Fruit fly (Drosophila melanogaster): ENCODE measurements around the gene inaF-D.

Gene inaF-D

DNA sequence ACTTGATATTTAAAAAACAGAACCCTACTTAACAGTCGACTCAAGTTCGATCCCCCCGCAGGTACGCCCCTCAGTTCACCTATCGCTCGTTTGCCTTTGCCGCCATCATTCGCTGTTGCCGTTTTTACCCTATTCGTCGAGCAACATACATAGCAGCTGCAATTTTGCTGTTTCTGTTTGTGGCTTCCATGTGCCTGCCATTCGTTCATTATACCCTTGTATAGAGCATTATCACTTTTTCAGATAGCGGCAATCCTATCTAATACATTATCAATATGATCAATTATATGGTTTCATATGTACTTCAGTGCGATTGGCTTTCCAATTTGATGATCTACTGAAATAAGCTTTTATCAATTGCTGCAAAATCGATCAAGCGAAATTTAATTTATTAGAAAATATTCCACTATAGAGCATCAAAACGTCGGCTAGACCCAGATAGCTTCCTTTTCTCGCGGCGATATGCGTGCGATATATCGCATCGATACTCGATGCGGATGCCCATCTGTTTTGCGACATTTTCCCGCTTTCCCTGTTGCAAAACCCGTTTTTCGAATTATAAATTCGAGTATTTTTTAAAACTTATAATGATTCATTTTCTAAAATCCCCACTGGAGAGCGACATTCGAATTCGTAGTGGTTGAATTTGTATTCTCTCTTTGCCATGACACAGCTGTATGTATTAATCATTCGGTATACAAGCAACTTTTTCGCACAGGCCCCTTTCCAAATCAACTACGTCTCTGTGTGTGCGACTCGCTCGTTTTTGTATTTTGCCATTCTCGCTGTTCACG lies 12.8 kb downstream of the inaF-D start:
- TF ChIP-seq CTCF (optimal IDR thresholded peaks at IDR 0.05), result no peak
- no peak for TF ChIP-seq CG8478 (optimal IDR thresholded peaks at IDR 0.05)

- TF ChIP-seq CG8478 (optimal IDR thresholded peaks at IDR 0.05) (no peak), CTCF (optimal IDR thresholded peaks at IDR 0.05) (no peak)
These were observed 13.6 kb downstream of the inaF-D start, which contains the start of gene Amun for dm6 chrX:11715263-11715659. Gene Amun, minus strand, starts transcription at chrX:11715565.

dm6 chrX:11714529-11715262 lies 14.2 kb downstream of the inaF-D start:
- TF ChIP-seq CG8478 (optimal IDR thresholded peaks at IDR 0.05), result no peak
- peak; percentile 48 to 63 for TF ChIP-seq CTCF (optimal IDR thresholded peaks at IDR 0.05)

DNA sequence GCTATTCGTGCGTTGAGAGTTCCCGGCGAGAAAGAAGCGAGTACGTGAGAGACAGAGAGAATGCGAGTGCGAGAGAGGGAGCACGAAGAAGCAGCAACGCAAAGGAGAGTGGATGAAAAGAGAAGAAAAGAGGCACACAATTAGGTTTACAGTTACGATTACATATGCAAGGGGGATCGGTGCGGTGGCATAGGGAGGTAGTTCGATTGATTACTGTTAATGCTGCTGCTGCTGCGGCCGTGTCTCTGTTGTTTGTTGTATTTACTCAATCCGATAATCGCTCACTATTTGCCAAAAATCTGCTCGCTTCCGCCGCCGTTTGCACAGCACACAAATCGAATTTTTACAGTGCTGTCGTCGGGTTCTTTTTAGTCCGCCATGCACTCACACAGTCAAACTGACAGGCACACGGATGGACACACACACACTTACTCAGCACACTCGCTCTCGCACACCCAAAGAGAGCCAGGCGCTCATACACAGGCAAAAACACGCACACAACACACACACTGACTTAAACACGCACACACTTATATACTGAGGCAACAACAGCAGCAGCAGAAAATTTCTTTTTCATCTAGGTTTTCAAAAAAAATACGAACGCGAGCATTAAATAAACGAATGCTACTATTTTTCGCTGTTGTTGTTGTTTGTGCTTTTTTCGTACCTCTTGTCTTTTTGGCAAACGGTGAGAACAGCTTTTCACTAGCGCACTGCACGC lies 14.9 kb downstream of the inaF-D start:
- TF ChIP-seq CG8478 (optimal IDR thresholded peaks at IDR 0.05), result no peak
- no peak for TF ChIP-seq CTCF (optimal IDR thresholded peaks at IDR 0.05)

- TF ChIP-seq CTCF (optimal IDR thresholded peaks at IDR 0.05) (peak in 1 of 2 experiments; percentile 43), CG8478 (optimal IDR thresholded peaks at IDR 0.05) (no peak)
These were observed 18.8 kb downstream of the inaF-D start, which contains the start of gene FucT6 for dm6 chrX:11709799-11710720. Gene FucT6, minus strand, starts transcription at chrX:11709951.

- TF ChIP-seq CTCF (optimal IDR thresholded peaks at IDR 0.05), result no peak
- no peak for TF ChIP-seq CG8478 (optimal IDR thresholded peaks at IDR 0.05)
These were observed 23.8 kb downstream of the inaF-D start, which contains the start of gene CG2444 for dm6 chrX:11704929-11705612. Gene CG2444, minus strand, starts transcription at chrX:11705300.

- no peak for TF ChIP-seq CG8478 (optimal IDR thresholded peaks at IDR 0.05)
- no peak for TF ChIP-seq CTCF (optimal IDR thresholded peaks at IDR 0.05)
These were observed 28.1 kb downstream of the inaF-D start for dm6 chrX:11700765-11701164.

DNA sequence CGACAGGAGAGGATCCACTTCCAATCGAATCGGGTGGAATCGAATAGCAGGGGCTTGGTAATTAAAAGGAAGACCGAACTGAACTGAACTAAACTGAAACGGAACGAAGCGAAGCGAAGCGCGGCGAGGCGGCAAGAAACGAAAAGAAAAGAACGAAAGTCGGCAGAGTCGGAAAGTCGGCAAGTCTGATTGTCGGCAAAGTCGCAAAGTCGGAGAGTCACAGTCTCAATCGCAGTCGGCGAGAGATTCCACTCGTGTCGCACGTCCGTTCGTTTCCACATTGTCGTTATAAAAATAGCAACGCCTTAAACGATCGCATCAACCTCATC lies 33.1 kb downstream of the inaF-D start:
- TF ChIP-seq CTCF (optimal IDR thresholded peaks at IDR 0.05) (no peak), CG8478 (optimal IDR thresholded peaks at IDR 0.05) (no peak)

dm6 chrX:11694959-11695882 lies 33.7 kb downstream of the inaF-D start, which contains the start of gene PhKgamma:
Gene PhKgamma, plus strand, starts transcription at chrX:11695137.
- TF ChIP-seq CTCF (optimal IDR thresholded peaks at IDR 0.05) (peak; percentile 64 to 78), CG8478 (optimal IDR thresholded peaks at IDR 0.05) (no peak)

DNA sequence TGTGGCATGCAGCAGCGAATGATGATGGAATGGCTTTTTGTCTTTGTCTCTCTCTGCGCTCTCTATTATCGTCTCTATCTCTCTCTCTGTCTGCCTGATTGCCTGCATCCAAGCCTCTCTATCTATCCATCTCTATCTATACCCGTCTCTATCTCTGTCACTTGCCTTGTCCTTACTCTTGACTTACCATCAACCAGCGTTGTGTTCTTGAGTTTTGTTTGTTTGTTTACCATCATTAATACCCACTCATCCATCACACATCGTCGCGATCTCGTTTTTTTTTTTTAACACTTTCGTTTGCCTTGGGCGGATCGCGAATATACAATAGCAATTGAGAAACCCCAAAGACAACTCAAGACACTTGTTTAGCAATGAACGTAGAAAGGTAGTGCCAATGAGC lies 39.2 kb downstream of the inaF-D start:
- TF ChIP-seq CTCF (optimal IDR thresholded peaks at IDR 0.05), result no peak
- no peak for TF ChIP-seq CG8478 (optimal IDR thresholded peaks at IDR 0.05)

DNA sequence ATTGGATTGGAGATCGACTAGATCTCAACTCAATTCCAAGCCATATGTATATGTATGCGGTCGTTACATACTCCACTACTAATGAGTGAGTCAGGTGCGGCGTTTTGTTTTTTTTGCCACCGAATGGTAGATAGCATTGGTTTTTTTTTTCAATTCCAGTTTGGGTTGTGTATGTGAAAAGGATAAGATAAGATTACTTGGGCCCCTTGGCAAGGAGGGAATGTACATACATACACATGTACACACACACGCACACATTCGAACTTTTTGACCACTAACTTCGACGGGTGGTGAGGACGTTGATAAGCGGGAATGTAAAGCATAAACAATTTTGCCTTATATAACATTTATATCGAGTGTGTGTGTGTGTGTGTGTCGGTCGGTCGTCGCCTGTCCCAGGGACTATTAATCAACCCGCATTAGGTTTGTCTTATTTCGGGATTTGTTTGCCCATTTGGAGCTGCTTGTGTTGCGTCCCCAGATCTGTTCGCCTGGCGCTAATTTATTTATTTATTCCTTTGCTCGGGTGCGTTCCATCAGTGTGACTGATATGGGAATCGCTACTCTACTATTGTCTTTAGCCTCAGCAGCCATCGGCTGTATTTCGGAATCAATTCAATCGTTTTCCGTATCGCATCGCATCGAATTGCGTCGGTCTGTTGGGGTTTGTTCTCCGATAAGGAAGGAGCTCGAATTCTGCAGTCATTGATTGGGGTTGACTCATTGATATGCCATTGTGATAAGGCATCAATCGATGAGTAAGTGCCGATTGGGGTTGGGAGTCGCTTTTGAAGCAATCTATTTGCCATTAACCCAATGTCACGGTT lies 41.0 kb downstream of the inaF-D start:
- TF ChIP-seq CTCF (optimal IDR thresholded peaks at IDR 0.05), result no peak
- TF ChIP-seq CG8478 (optimal IDR thresholded peaks at IDR 0.05), result no peak

dm6 chrX:11686675-11687074 lies 42.2 kb downstream of the inaF-D start:
- TF ChIP-seq CG8478 (optimal IDR thresholded peaks at IDR 0.05) (no peak), CTCF (optimal IDR thresholded peaks at IDR 0.05) (no peak)
